Worm (Caenorhabditis elegans) whole organism, early embryonic: ENCODE results near the gene T02G5.15.

ENCODE experiments used
- ama-1 ChIP-seq: fragments of 150-350 bp; optimal IDR thresholded peaks from 2 replicates; lab custom pipeline; 2014
- ets-7 ChIP-seq: sonication (generic microtip); optimal IDR thresholded peaks from 2 replicates; lab custom pipeline; 2016; ENCODE audit warnings: missing genotype, missing genetic modification characterization, missing compliant biosample characterization
- scrt-1 ChIP-seq: fragments of 200-800 bp; sonication (Bioruptor generic); IDR thresholded peaks from 2 replicates; pipeline ENCODE4 v1.3.6; 2022; ENCODE audit warnings: missing genetic modification characterization, missing compliant biosample characterization
- sea-1 ChIP-seq: fragments of 200-800 bp; sonication (Bioruptor generic); conservative IDR thresholded peaks from 2 replicates; pipeline ENCODE4 v1.3.6; 2022; ENCODE audit warnings: missing genetic modification characterization, missing compliant biosample characterization
- tra-4 ChIP-seq: sonication (generic microtip); optimal IDR thresholded peaks from 2 replicates; lab custom pipeline; 2017; ENCODE audit warnings: missing genetic modification characterization, missing compliant biosample characterization

DNA sequence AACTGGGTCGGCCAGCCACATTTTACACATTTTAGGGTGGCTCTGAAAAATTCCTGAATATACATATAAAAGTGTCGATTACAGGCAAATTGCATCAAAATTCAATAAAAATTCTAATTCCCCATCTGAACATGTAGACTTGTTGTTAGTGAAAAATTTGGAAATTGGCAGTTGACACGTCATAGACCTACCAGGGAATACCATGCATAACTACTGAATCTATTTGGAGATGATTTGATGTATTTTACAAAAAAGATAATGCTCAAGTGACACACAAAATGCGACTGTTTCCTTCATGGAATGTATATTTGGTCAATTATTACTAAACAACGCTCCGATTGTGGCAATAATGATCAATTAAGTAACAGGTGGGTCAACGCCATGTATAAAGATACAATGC lies 42.3 kb downstream of the T02G5.15 start, which contains the start of gene F10E7.1:
- TF ChIP-seq sea-1 (GFP tag; lab: Robert Waterston, UW) = no peak
- no peak for TF ChIP-seq ama-1 (lab: Kevin White, UChicago)
- no peak for TF ChIP-seq scrt-1 (GFP tag; lab: Robert Waterston, UW)
- no peak for TF ChIP-seq ets-7
- TF ChIP-seq tra-4 (tag; lab: Kevin White, UChicago) = no peak
